Fruit fly (Drosophila melanogaster) ovary, adult (tissue): ENCODE measurements around the gene mira.

Experiments used
- CG17801 ChIP-seq: fragments of 200-800 bp; optimal IDR thresholded peaks from 2 replicates; lab custom pipeline; 2019; ENCODE audit warnings: missing biosample characterization, mild to moderate bottlenecking, missing genetic modification characterization, moderate library complexity; ENCODE audit not compliant: partially characterized antibody

Gene mira

DNA sequence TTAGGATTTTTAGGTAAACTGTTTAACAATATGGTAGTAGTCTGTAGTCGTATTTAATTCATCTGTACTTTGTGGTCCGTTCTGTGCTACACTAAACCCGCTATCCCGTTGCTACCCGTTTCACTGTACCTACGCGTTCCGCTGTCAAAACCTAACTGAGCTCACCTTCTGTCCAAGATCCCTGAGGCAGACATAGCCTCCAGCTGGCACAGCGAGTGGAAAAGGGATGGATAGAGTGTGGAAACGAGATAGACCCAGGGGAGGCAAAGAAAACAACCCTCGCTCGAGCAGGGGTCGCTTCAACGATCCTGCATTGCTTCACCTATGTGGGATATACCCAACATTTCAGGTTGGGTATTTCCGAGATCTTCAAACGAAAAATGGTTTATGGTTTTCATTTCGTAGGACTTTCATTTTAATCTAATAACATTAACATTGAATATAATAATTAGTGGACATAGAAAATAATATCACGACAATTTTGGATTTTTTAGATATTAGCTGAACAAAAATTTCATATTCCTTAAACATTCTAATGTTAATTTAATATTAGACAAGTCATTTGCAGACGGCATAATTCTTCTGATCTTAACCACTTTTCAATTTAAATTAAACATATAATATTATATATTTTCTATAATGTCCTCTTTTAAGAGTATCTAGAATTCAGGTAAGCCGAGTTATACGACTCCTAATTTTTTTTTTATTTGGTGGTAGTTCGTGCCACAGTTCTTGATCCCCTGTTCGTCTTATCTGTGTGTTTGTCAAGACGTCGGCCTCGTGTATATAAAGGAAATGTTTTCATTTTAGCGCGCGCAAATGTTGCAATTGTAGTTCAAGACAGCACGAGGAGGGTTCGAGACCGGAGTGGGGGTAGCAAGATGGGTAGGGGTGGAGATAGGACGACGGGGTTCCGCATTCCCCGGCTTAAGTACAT lies at the start of gene mira:
Gene mira, minus strand, starts transcription at position 281 of the 937 bp plus-strand sequence.
- TF ChIP-seq CG17801: no peak

DNA sequence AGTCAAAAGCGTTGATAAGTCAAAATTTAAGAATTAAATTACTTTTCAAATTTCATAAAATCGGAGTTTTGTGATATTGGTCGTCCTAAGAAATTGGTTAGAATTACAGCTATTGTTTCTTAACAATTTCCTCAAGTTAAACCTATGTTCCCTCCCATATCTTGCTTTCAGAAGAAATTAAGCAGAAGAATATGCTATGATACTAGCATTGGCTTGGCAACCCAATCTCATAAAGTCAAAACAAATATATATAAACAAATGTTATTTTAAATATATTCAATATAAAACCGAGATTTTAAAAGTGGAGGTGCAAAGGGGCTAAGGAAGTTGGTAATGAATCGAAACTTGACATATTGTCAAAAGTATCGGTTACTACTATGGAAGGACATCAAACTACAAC lies 37.7 kb upstream of the mira start, which contains the start of gene CG31213:
Gene CG31213, plus strand, starts transcription at position 301 of the 400 bp plus-strand sequence.
- TF ChIP-seq CG17801: no peak

DNA sequence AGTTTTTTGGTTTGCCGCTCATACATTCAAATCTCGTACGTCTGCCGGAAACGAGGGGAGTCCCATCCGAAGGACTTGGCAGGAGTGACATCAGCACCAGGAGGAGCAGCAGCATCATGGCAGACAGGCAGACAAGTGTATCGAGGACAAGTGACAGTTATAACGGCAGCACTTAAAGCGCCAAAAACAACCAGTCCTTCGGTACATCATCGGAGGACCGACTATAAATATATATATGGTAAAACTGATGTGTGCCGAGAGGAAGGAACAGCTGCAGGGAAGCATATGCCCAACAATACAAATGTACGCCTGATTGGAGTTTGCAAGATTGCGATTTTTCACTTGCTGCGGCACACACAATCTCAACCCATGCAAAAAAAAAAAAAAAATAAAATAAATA lies 33.8 kb upstream of the mira start:
- TF ChIP-seq CG17801: no peak

DNA sequence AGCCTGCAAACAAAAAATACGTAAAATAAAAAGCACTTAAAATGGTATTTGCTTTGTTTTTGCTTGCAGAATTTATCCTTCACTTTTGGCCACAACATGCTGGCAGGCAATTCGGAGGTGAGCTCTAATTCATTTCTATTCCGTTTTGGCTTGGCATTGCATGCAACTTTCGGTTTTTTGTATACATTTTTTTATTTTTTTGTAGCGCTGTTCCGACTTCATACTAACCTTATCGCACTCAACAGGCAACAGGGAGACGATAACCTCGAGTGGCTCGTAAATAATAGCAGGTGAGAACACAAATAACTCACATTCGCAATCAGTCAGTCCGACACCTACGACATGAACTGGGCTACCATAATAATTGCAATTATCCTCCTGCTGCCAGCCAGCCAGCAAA lies 13.2 kb upstream of the mira start, which contains the start of gene CG4783:
Gene CG4783, plus strand, starts transcription at position 301 of the 400 bp plus-strand sequence.
- TF ChIP-seq CG17801: no peak

DNA sequence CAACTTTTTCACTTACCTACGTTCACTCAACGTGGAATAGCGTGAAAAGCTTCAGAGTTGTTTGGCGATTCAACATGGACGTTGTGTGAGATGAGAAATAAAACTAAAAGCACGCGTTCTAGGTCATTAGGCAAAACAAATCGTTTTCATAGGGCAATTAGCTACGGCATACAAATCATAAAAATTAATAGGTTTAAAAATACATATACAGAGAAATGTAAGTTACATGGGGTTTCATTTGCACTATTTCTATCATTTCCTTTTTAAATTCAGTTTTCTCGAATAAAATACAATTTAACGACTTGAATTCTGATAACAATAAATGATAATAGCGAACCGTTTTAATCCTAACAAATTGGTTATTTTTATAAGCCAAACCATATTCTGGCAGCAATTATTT lies 7.4 kb upstream of the mira start, which contains the start of gene CG46042:
Gene CG46042, minus strand, starts transcription at position 101 of the 400 bp plus-strand sequence.
- no peak for TF ChIP-seq CG17801

DNA sequence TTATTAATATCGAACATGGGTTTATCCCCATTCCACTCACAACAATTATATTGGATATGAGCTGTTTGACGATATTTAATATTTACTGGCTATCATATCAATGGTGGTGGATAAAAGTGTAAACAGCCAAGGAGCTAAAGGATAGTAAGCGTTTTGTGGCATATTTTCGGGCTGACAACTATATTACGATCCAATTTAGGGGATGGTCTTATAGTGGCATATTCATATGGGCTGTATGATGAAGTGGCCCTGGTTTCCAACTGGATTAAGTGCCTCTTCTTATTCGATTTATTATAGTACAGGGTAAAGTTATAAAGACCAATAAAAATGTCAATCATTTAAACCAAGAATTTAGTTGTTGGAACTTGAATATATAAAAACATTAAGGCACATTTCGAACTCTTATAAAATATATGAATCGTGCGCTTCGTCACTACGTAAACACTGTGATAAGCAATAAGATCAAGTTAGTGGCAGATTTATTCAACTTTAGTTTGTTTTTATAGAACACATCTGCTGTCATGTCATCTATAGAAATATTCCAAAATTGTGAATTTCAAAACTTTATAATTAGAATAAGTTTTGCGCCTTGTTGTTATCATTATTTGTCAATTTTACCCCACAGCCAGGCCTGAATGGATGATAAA lies 4.1 kb upstream of the mira start:
- no peak for TF ChIP-seq CG17801

DNA sequence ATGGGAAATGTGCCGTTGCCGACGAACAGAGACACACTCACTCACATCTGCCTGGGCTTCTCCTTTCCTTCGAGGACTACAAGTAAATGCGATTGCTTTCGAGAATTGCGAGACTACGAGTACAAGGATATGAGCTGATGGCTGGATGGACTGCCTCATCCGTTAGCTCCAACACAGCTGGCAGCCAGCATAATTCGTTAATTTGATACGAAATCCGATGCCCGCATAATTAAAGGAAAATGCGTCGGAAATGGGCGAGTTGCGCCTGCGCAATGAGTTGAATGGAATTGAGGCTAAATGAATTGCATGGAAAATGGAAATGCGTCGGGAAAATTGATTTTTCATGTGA lies 831 bp upstream of the mira start:
- no peak for TF ChIP-seq CG17801

DNA sequence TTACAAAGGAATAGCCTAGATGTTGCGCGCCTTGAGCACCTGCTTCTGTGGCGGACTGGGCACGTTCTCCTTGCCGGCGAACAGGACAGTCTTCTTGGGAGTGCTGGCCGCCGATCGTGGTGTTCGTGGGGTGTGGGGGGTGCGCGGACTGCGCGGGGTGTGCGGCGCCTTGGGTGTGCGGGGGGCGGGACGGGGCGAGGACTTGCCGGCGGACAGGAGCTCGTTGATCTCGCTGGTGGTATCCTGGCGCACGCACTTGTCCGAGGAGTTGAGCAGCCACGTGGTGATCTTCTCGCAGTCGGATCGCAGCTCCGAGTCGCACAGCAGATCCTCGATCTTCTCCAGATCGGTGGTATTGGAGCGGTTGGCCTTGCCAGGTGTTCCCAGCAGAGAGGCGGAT lies 2.8 kb downstream of the mira start:
- TF ChIP-seq CG17801: no peak

DNA sequence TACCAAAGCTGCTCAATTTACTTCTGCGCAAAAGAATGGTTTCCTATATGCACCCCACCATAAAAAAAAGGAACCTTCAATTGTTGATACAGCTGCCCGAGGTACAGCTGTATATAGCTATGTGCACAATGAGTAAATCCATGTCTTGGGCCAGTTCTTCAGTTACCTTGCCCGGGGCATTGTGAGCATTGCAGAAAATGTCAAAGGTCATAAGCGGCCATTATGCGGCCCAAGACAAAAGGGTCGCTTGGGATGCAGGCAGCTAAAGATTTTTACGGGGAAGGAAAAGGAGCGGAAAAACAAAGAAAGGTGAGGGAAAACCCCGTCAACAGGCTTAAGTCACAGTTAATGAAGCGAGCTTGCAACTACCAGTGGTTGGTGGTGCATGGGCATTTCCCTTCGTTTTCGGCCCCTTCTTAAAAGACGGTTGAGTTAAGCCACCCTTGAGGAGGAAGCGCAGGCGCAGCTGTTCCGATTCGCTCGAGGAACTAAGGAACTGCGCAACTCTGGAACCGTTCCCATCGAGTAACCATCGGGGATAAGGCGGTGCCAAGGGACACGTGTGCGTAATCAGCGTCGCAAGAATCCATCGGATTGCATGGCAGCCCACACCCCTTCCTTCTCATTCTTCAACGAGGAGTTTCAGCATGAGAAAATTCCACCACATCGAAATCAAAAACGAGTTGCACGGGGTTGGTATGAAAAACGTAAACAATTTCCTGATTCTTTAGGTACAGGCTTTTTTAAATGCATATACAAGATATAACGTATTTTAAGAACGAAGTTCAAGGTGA lies 3.8 kb downstream of the mira start:
- TF ChIP-seq CG17801: no peak

DNA sequence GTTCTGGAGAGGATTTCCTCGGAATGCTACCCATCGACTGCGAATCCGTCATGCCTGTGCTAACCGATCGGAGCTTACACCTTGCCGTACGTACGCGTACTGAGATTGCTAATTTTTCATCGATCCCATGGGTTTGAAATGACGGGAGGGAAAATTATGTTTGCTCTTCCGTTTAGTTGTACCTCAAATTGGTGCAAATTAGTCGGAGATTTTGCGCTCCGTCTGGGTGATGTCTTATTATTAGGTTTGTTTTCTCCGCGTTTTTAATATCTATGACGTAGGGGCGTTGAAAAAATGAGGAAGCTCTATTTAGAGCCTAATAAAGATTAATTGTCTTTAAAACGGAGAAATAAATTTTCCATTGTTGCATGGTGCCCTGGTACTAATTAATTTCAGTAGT lies 6.4 kb downstream of the mira start, which contains the start of gene CG4459:
Gene CG4459, minus strand, starts transcription at position 101 of the 400 bp plus-strand sequence.
- TF ChIP-seq CG17801: no peak

DNA sequence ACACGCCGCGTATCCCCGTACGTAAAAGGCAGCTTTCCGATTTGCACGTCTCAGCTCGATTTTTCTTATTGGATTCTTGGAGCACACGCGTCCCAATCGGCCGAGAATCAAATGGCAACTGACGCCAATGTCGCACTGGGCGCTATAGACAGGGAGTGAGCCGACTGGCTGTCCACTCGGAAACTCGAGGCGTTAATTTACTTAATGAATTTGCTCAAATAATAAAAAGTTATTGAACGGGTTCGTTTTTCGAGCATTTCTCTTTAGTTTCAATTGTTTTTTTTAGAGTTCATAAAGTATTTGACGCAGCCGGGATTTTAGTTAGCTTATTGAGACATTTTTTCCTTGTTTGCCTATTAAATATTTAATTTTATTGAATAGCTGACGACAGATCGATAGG lies 9.6 kb downstream of the mira start, which contains the start of gene CG4462:
Gene CG4462, minus strand, starts transcription at position 101 of the 400 bp plus-strand sequence.
- no peak for TF ChIP-seq CG17801

DNA sequence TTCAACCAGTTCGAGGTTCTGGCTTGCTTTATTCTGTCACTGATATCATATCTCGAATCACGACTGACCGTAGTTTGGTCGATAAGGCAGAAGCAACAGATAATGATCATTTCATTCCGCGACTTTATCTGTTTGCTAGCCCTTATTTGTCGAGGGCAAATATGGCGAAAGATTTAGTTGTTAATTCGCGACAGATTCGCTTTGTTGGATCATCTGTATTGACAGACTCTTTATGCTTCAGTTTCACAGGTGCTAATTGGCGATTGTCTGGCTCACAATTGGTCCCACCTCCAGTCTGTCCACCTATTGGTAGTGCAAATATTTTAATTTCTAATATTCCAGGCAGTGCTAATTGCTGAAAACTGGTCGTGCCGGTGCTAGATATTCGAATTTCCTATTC lies 10.6 kb downstream of the mira start:
- TF ChIP-seq CG17801: peak; percentile 4

DNA sequence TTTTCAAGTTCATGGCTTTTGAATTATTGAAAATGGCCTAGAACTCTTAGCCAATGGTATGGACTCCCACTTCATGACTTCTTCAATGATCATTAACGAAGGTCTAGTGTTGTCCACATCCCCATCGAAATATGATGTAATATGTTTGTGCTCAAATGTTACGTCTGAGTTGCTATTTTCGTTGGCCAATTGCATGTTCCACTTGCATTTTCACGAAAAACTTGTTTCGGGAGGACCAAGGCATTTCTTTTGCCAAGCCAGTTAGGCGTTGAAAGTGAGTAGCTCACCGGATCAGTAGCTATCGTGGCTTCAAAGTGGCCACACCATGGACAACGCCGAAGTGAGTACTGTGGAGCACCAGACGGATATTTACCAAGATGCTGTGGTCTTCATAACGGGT lies 16.7 kb downstream of the mira start, which contains the start of gene CG4770:
Gene CG4770, plus strand, starts transcription at position 301 of the 400 bp plus-strand sequence.
- TF ChIP-seq CG17801: no peak

DNA sequence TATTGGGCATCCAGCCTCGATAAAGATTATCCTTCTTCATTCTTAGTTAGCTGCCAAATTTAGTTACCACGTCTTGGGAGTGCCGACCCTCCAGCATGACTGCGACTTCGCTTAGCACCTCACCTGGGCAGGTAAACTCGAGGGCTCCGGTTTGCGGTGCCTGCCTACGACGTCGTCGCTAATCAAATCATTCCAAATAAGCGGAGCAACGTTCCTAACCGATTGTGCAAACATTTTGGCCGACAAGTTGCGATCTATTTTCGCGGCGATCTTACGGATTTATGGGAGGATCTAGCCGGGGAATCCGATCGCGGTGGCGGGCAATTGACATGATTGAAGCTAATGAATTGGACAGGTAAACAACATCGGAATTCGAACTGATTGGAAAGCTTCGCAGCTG lies 17.2 kb downstream of the mira start, which contains the start of gene CG4465:
Gene CG4465, minus strand, starts transcription at position 101 of the 400 bp plus-strand sequence.
- no peak for TF ChIP-seq CG17801

DNA sequence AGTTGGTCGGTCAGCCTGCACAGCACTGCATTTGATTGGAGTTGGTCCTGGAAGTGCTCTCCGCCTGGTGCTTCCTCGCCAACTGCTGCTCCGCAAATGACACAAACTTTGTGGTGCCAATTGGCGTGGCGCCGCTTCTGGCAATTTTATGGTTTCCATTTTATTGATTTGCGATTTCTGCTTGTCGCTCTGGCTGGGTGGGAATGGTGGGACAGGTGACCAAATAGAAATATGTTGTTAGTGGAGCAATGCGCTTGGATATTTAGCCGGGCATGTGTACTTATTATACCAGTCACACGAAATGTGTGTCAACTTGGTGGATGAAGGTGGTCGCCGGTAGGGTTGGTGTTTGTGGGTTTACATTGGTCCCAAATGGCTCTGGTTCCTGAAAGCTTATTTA lies 19.6 kb downstream of the mira start, which contains the start of the genes Xport-A and Xport-B:
Gene Xport-A, minus strand, starts transcription at position 101 of the 400 bp plus-strand sequence.
Gene Xport-B, minus strand, starts transcription at position 101 of the 400 bp plus-strand sequence.
- no peak for TF ChIP-seq CG17801

DNA sequence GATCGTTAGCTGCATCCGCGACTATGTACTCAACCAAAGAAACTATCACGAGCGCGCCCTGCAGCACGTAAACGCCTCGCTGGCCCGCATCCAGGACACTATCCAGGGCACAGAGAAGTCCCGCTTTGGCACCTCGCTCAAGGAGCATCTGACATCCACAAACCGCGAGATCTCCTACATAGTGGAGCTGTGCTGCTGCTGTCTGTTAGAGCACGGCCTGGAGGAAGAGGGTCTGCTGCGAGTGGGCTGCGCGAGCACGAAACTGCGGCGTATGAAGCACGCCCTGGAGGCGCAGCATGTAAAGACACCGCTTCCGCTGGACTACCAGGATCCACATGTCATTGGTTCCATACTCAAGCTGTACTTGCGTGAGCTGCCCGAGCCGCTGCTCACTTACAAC lies 23.9 kb downstream of the mira start:
- TF ChIP-seq CG17801: no peak
